Worm (Caenorhabditis elegans) whole organism, L4 larva: ENCODE results near the gene glb-21.

ENCODE experiments used
- F26F4.8 ChIP-seq: fragments of 200-800 bp; sonication (Bioruptor generic); conservative IDR thresholded peaks from 2 replicates; pipeline ENCODE4 v1.3.6; 2022; ENCODE audit warnings: missing genetic modification characterization, missing compliant biosample characterization
- R02D3.7 ChIP-seq: fragments of 150-350 bp; sonication (generic microtip); optimal IDR thresholded peaks from 3 replicates; lab custom pipeline; 2014; ENCODE audit warnings: missing biosample characterization, missing genetic modification characterization
- ceh-82 ChIP-seq: sonication (generic microtip); optimal IDR thresholded peaks from 2 replicates; lab custom pipeline; 2017; ENCODE audit warnings: missing biosample characterization, missing genetic modification characterization
- ces-1 ChIP-seq: fragments of 150-350 bp; sonication (generic microtip); optimal IDR thresholded peaks from 4 replicates; lab custom pipeline; 2014; ENCODE audit warnings: missing biosample characterization, missing genetic modification reagents, missing genetic modification characterization
- dmd-6 ChIP-seq: fragments of 200-800 bp; sonication (Bioruptor generic); IDR thresholded peaks from 2 replicates; pipeline ENCODE4 v1.3.6; 2022; ENCODE audit warnings: missing genetic modification reagents, missing genetic modification characterization, missing compliant biosample characterization
- hif-1 ChIP-seq, 2 experiments: sonication (generic microtip); optimal IDR thresholded peaks; 2 replicates each; lab custom pipeline; 2016 to 2017; ENCODE audit warnings: missing compliant biosample characterization in 2 of 2, missing genetic modification characterization in 2 of 2, missing genetic modification reagents in 2 of 2, missing genotype in 2 of 2, mild to moderate bottlenecking in 1 of 2
- lin-15B ChIP-seq: fragments of 150-350 bp; sonication (generic microtip); optimal IDR thresholded peaks from 3 replicates; lab custom pipeline; 2014; ENCODE audit warnings: missing biosample characterization, missing genetic modification characterization
- nhr-10 ChIP-seq: fragments of 150-350 bp; optimal IDR thresholded peaks from 2 replicates; lab custom pipeline; 2014; ENCODE audit warnings: missing biosample characterization, missing genetic modification characterization
- nhr-237 ChIP-seq: sonication (generic microtip); optimal IDR thresholded peaks from 2 replicates; lab custom pipeline; 2017; ENCODE audit warnings: missing biosample characterization, missing genetic modification characterization
- nhr-48 ChIP-seq: sonication (generic microtip); optimal IDR thresholded peaks from 2 replicates; lab custom pipeline; 2016; ENCODE audit warnings: mild to moderate bottlenecking, missing genetic modification characterization, missing compliant biosample characterization
- nhr-76 ChIP-seq: fragments of 150-350 bp; optimal IDR thresholded peaks from 2 replicates; lab custom pipeline; 2014; ENCODE audit warnings: missing biosample characterization, missing genetic modification characterization
- skn-1 ChIP-seq: fragments of 150-350 bp; optimal IDR thresholded peaks from 2 replicates; lab custom pipeline; 2014; ENCODE audit warnings: missing biosample characterization, missing genetic modification characterization
- snpc-4 ChIP-seq: fragments of 150-350 bp; optimal IDR thresholded peaks from 2 replicates; lab custom pipeline; 2014; ENCODE audit warnings: missing biosample characterization, missing genetic modification characterization

DNA sequence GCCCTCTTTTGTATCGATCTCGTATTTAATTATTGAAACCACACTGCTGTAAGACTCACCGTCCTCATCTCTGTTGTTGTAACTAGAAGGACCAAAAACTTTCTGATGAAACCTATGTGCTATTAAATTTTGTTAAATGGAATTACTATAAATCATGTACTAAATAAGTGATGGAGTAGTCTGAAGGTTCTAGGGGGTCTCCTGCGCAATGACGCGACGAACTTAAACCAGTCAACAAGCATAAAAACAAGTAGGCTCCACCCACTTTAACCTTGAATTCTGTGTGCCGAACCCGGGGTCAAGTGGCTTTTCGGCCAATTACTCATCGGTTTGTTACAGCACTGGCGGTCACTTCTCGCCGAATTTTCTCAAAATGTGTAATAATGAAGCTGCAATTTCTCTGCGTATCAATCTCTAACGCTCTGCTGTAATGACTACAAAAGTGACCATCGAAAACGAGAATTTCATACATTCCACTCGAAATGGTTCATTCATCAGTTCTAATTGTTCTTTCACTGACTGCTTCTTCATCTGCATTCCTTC, 25.5 kb upstream of the glb-21 start, which contains the start of gene grl-21:
- TF ChIP-seq nhr-237 (no peak), ces-1 (GFP tag; lab: Kevin White, UChicago) (no peak), snpc-4 (tag; lab: Kevin White, UChicago) (no peak), nhr-76 (no peak), ceh-82 (no peak), hif-1 (tag; optimal IDR thresholded peaks at IDR 0.05; lab: Kevin White, UChicago) (no peak), nhr-10 (no peak), dmd-6 (no peak), lin-15B (tag; lab: Kevin White, UChicago) (no peak), skn-1 (tag; lab: Kevin White, UChicago) (no peak), nhr-48 (tag; lab: Kevin White, UChicago) (no peak), F26F4.8 (no peak), R02D3.7 (tag; lab: Kevin White, UChicago) (no peak)
